Fruit fly (Drosophila melanogaster): ENCODE results near the gene Sec8.
A peak's percentile ranks its signal among the peaks of the same experiment; 100 is the strongest.

The Sec8 gene

DNA sequence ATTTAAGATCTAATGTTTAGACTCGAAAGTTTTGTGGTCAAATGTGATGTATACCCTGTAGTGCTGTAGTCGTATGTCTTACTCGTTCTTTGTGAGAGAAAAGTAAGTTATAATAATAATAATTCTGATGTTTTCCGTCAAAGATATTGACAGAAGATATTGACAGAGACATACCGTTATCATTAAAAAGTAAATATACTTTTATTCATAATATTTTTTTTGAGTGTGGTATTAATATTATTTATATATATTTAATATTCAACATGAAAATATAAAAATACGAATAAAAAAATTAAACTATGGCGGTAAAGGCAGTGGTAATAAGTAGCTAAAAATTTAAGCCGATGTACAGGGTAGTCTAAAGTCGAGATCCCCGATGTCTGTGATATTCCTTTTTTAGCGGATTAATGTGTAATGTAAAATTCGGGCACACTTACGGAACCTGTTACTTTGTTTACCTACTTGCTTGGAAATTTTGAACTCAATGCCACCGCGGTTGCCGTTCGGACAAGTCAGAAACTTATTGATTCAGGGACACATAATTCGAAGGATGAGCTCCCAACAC, 22.4 kb downstream of the Sec8 start, which contains the start of the genes CG2100 and CG1236 (continued):
- TF ChIP-seq CG8632 (GFP tag; optimal IDR thresholded peaks at IDR 0.05) (peak; percentile 79), CG15336 (GFP tag; IDR thresholded peaks at IDR 0.05) (peak; percentile 81), lz (GFP tag; optimal IDR thresholded peaks at IDR 0.05) (peak; percentile 67), Gug (GFP tag; IDR thresholded peaks at IDR 0.05) (peak; percentile 58; the same call in 1 of the 2 replicates), dac (GFP tag; optimal IDR thresholded peaks at IDR 0.05) (no peak), CG6792 (GFP tag; optimal IDR thresholded peaks at IDR 0.05) (peak; percentile 78), CG11762 (GFP tag; optimal IDR thresholded peaks at IDR 0.05; ENCODE audit: insufficient read depth) (peak; percentile 64), CG6276 (GFP tag; optimal IDR thresholded peaks at IDR 0.05) (no peak), esn (GFP tag; optimal IDR thresholded peaks at IDR 0.05) (peak; percentile 82), Eip75B (GFP tag; optimal IDR thresholded peaks at IDR 0.05) (peak; percentile 47), pdm3 (GFP tag; optimal IDR thresholded peaks at IDR 0.05) (no peak), svp (GFP tag) (peak; percentile 92), net (GFP tag; optimal IDR thresholded peaks at IDR 0.05) (peak; percentile 79), cyc (GFP tag; optimal IDR thresholded peaks at IDR 0.05) (peak; percentile 76), CG1621 (tag; optimal IDR thresholded peaks at IDR 0.05) (peak; percentile 53), Sox102F (GFP tag; optimal IDR thresholded peaks at IDR 0.05) (no peak), CG10631 (GFP tag; optimal IDR thresholded peaks at IDR 0.05) (peak; percentile 85), Ets96B (tag; optimal IDR thresholded peaks at IDR 0.05) (peak; percentile 83), Smox (GFP tag; optimal IDR thresholded peaks at IDR 0.05) (no peak), CG9139 (GFP tag; optimal IDR thresholded peaks at IDR 0.05) (peak; percentile 76), achi (GFP tag; optimal IDR thresholded peaks at IDR 0.05) (peak; percentile 86), Sox14 (GFP tag; optimal IDR thresholded peaks at IDR 0.05) (peak; percentile 84), CG6163 (GFP tag; IDR thresholded peaks at IDR 0.05) (peak; percentile 76), CG8319 (GFP tag; optimal IDR thresholded peaks at IDR 0.05) (peak; percentile 56), dsx (GFP tag; optimal IDR thresholded peaks at IDR 0.05; ENCODE audit: poor library complexity, severe bottlenecking) (peak; percentile 91), OdsH (GFP tag; optimal IDR thresholded peaks at IDR 0.05) (peak; percentile 86), fd85E (GFP tag; optimal IDR thresholded peaks at IDR 0.05) (no peak), Sox15 (GFP tag; optimal IDR thresholded peaks at IDR 0.05) (peak; percentile 70)

DNA sequence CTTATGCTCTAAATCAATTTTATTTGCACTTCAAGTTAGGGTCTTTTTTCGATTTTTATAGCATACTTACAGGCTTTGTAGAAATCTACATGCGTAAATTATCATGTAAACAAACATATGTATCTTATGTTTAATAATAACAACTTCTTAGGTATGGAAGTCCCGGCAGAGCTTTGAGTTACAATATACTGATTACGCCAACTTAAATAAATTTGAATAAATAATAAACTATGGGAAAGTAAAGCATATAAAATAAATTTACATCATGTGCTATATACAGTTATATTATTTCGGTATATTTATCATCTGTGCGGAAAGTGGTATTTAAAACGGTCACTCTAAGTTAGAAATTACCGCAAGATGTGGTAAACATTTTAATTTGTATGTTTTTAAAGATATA, 25.6 kb downstream of the Sec8 start, which contains the start of gene CG1239:
TSS of gene CG1239 (plus strand) at position 333 of the 400 bp plus-strand sequence.
- TF ChIP-seq spab (GFP tag; optimal IDR thresholded peaks at IDR 0.05) (no peak), fkh (GFP tag; optimal IDR thresholded peaks at IDR 0.05) (peak; percentile 56)

DNA sequence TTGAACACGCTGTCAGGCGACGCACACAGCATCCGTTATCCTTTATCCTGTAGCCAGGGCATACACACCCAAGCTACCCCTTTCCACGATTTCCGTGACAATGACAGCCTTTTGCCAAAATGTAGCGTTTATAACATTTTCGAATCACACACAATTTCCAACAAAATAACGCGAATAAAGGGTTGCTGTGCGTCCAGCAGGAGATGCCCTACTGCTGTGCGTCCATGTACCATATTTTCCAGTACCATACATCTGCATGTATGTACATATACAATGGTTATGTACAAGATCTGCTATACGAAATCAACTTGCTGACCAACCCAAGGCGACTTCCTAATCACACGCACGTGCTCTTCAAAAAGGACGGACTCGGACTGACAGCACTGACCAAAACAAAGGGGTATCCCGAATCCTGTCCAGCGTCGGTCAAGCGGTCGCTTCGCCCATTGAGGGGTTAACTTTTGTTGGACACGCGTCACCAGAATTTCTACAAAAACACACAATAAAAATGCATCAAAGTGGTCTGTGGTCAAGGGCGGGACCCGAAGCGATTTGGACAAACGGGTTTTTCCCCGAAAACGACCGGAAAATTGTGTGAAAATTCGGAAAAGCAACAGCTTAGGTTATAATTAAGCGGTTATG, 31.0 kb downstream of the Sec8 start:
- TF ChIP-seq esn (GFP tag; optimal IDR thresholded peaks at IDR 0.05): no peak
- TF ChIP-seq CG8319 (GFP tag; optimal IDR thresholded peaks at IDR 0.05): no peak
- TF ChIP-seq CG34406 (GFP tag; optimal IDR thresholded peaks at IDR 0.05): no peak
- TF ChIP-seq CG15336 (GFP tag; IDR thresholded peaks at IDR 0.05): no peak
- TF ChIP-seq Sox15 (GFP tag; optimal IDR thresholded peaks at IDR 0.05): no peak
- TF ChIP-seq CG3919 (GFP tag; optimal IDR thresholded peaks at IDR 0.05): no peak
- no peak for TF ChIP-seq achi (GFP tag; optimal IDR thresholded peaks at IDR 0.05)
- TF ChIP-seq CG4318 (GFP tag; optimal IDR thresholded peaks at IDR 0.05): no peak
- TF ChIP-seq Sox14 (GFP tag; optimal IDR thresholded peaks at IDR 0.05): no peak
- TF ChIP-seq CG7368 (GFP tag; optimal IDR thresholded peaks at IDR 0.05): no peak
- no peak for TF ChIP-seq fd85E (GFP tag; optimal IDR thresholded peaks at IDR 0.05)
- no peak for TF ChIP-seq CG6163 (GFP tag; IDR thresholded peaks at IDR 0.05)
- no peak for TF ChIP-seq CG6854 (GFP tag; optimal IDR thresholded peaks at IDR 0.05)

DNA sequence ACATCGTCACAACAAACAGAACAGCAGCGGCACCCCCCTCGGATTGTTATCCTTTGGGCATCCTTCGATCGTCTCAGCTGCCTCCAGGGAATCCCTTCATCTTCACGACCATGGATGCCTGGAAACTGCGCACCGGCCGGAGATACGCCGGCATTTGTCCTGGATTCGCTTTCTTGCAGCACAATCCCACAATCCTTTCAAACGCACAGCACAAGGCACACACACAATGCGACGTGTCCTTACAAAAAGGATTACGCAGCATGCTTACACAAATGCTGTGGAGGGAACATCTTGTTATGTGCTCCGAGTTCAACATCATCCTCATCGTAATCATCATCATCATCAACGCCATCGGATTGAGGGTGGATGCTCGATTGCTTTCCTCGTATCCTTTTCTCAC, 35.7 kb downstream of the Sec8 start:
- no peak for TF ChIP-seq CG8119 (GFP tag; IDR thresholded peaks at IDR 0.05)
- no peak for TF ChIP-seq Smox (GFP tag; optimal IDR thresholded peaks at IDR 0.05)
- no peak for TF ChIP-seq cyc (GFP tag; optimal IDR thresholded peaks at IDR 0.05)
- no peak for TF ChIP-seq eg (GFP tag; IDR thresholded peaks at IDR 0.05)
- no peak for TF ChIP-seq vri (GFP tag; optimal IDR thresholded peaks at IDR 0.05)
- TF ChIP-seq acj6 (GFP tag; optimal IDR thresholded peaks at IDR 0.05): no peak
- no peak for TF ChIP-seq Ets21C (GFP tag; optimal IDR thresholded peaks at IDR 0.05)
- TF ChIP-seq esn (GFP tag; optimal IDR thresholded peaks at IDR 0.05): no peak
- no peak for TF ChIP-seq Sox102F (GFP tag; optimal IDR thresholded peaks at IDR 0.05)
